Worm (Caenorhabditis elegans): ENCODE results near the gene T02E9.5.

DNA sequence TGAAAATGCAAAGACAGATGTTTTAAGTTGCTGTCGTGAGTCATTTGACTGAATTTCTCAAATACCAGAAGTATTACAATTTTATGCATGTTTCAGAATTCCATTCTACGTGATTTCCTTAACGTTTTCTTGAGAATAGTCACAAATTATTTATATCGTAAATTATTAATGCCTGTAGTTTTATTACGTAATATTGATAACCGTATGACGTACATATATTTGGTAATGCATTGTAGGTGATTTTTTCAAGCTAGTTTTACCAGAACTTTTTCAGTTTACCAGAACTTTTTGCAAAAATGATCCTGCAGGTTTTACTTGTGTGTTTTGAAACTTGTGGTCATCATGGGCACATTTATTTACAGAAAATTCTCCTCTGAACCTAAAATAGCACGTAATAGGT, 31.9 kb downstream of the T02E9.5 start:
- no peak for TF ChIP-seq W03F9.2 (tag; optimal IDR thresholded peaks at IDR 0.05)
- TF ChIP-seq dao-5 (tag; optimal IDR thresholded peaks at IDR 0.05), result no peak

All from whole organism, L4/young adult.